Worm (Caenorhabditis elegans): ENCODE measurements around the gene kcnl-1.

The kcnl-1 gene

DNA sequence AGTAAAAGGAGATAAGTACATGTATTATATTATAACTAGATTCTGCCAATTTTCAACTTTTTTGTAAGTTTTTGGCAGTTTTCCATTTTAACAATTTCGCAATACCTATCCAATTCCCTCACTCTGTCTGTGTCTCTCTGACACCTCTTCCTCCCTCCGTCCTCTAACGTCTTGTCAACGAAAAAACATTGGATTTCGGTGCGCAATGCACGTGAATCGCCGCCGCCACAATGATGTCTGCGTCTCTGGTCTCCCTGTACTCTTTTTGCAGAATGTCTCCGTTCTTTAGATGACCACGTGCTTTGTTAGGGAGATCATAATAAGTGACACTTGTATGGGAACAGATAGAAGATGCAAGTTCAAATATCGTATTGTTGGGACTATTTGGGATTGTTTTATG is 36.0 kb upstream of the kcnl-1 start (continued):
- no peak for TF ChIP-seq Y56A3A.18 (GFP tag; IDR thresholded peaks at IDR 0.05)
- peak; percentile 90 for TF ChIP-seq F22D6.2 (tag; optimal IDR thresholded peaks at IDR 0.05)
- TF ChIP-seq ztf-3 (GFP tag; optimal IDR thresholded peaks at IDR 0.05), result peak; percentile 57
- TF ChIP-seq hlh-12 (tag; optimal IDR thresholded peaks at IDR 0.05), result no peak
- TF ChIP-seq B0019.2 (GFP tag; conservative IDR thresholded peaks at IDR 0.05), result no peak
- peak; percentile 74 for TF ChIP-seq ztf-22 (GFP tag; optimal IDR thresholded peaks at IDR 0.05)
- peak; percentile 85; the same call in 1 of the 2 replicates for TF ChIP-seq Y53G8AR.9 (GFP tag; conservative IDR thresholded peaks at IDR 0.05)
- no peak for TF ChIP-seq ceh-100 (GFP tag; IDR thresholded peaks at IDR 0.05)
- peak; percentile 65 for TF ChIP-seq nhr-80 (tag; optimal IDR thresholded peaks at IDR 0.05)
- TF ChIP-seq gei-17 (GFP tag; optimal IDR thresholded peaks at IDR 0.05), result peak; percentile 56
- peak; percentile 66 for TF ChIP-seq mcd-1 (GFP tag; IDR thresholded peaks at IDR 0.05)
- peak; percentile 87 for TF ChIP-seq C06A6.2 (GFP tag; conservative IDR thresholded peaks at IDR 0.05)
- peak; percentile 92 for TF ChIP-seq atf-7 (tag; optimal IDR thresholded peaks at IDR 0.05)
- TF ChIP-seq repo-1 (tag; optimal IDR thresholded peaks at IDR 0.05), result peak; percentile 53
- peak; percentile 73 for TF ChIP-seq pbrm-1 (GFP tag; IDR thresholded peaks at IDR 0.05)
- TF ChIP-seq snpc-4 (GFP tag; optimal IDR thresholded peaks at IDR 0.05), result no peak
- peak in 2 of 4 experiments; percentile 65 to 73 for TF ChIP-seq snpc-4 (tag; optimal IDR thresholded peaks at IDR 0.05)
- TF ChIP-seq die-1 (tag; optimal IDR thresholded peaks at IDR 0.05), result peak; percentile 64
- TF ChIP-seq nfyb-1 (GFP tag; IDR thresholded peaks at IDR 0.05), result peak; percentile 73
- TF ChIP-seq pha-4 (tag; optimal IDR thresholded peaks at IDR 0.05), result peak; percentile 57
- peak; percentile 92 for TF ChIP-seq chd-7 (tag; optimal IDR thresholded peaks at IDR 0.05)
- peak; percentile 73 for TF ChIP-seq dox-1 (GFP tag; IDR thresholded peaks at IDR 0.05)
- TF ChIP-seq F10E7.11 (tag; optimal IDR thresholded peaks at IDR 0.05), result no peak
- peak; percentile 47 for TF ChIP-seq nhr-90 (tag; optimal IDR thresholded peaks at IDR 0.05)
- TF ChIP-seq tlf-1 (GFP tag; optimal IDR thresholded peaks at IDR 0.05), result peak; percentile 75

ce11 chrV:19531034-19531433 is 34.1 kb upstream of the kcnl-1 start:
- no peak for TF ChIP-seq F37B4.10 (GFP tag; IDR thresholded peaks at IDR 0.05)
- no peak for TF ChIP-seq tbx-9 (tag; optimal IDR thresholded peaks at IDR 0.05; ENCODE audit: borderline replicate concordance)
- no peak for TF ChIP-seq sea-2 (GFP tag; IDR thresholded peaks at IDR 0.05)
- TF ChIP-seq mcd-1 (GFP tag; IDR thresholded peaks at IDR 0.05), result no peak
- no peak for TF ChIP-seq lin-26 (GFP tag; IDR thresholded peaks at IDR 0.05)
- TF ChIP-seq ztf-22 (GFP tag; optimal IDR thresholded peaks at IDR 0.05), result no peak
- TF ChIP-seq let-526 (GFP tag; IDR thresholded peaks at IDR 0.05), result no peak

DNA sequence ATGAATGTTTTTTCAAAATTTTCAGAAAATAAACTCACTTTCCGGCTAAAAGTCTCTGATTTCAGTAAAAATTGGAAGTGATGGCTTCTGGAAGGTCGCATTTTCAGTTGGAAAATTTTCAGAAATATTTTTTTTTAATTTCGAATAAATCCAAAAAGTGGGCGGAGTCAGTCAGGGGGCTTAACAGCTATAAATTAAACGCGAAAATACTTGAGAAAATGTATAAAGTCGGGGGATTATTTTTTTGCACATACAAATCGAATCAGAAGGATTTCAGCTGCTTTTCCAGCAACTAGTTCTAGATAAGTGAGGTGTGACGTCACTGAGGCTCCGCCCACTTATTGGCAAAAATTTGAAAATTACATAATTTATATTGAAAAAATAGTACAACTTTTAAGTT is 32.2 kb upstream of the kcnl-1 start, which contains the start of gene Y43F8B.2:
Y43F8B.2 (minus strand) TSS at position 101 of the 400 bp plus-strand sequence.
- TF ChIP-seq lsy-27 (tag; optimal IDR thresholded peaks at IDR 0.05; ENCODE audit: borderline replicate concordance, insufficient read depth), result no peak
- no peak for TF ChIP-seq mcd-1 (GFP tag; IDR thresholded peaks at IDR 0.05)
- TF ChIP-seq ekl-4 (GFP tag; IDR thresholded peaks at IDR 0.05), result no peak

ce11 chrV:19533480-19533879 is 31.7 kb upstream of the kcnl-1 start:
- TF ChIP-seq lin-35 (GFP tag; optimal IDR thresholded peaks at IDR 0.05), result no peak
- TF ChIP-seq repo-1 (tag; optimal IDR thresholded peaks at IDR 0.05), result no peak
- peak; percentile 40 for TF ChIP-seq lin-40 (tag; optimal IDR thresholded peaks at IDR 0.05)
- TF ChIP-seq attf-5 (GFP tag; optimal IDR thresholded peaks at IDR 0.05), result no peak
- peak; percentile 51 for TF ChIP-seq nhr-80 (tag; optimal IDR thresholded peaks at IDR 0.05)
- TF ChIP-seq ceh-58 (GFP tag; IDR thresholded peaks at IDR 0.05), result no peak
- TF ChIP-seq let-607 (tag; optimal IDR thresholded peaks at IDR 0.05), result peak in 1 of 2 experiments; percentile 9
- TF ChIP-seq pha-4 (tag; optimal IDR thresholded peaks at IDR 0.05), result no peak
- peak; percentile 86 for TF ChIP-seq atf-7 (tag; optimal IDR thresholded peaks at IDR 0.05)
- TF ChIP-seq bed-1 (GFP tag; IDR thresholded peaks at IDR 0.05), result no peak
- no peak for TF ChIP-seq F49E8.2 (tag; optimal IDR thresholded peaks at IDR 0.05; ENCODE audit: insufficient read depth)
- no peak for TF ChIP-seq bed-2 (GFP tag; IDR thresholded peaks at IDR 0.05)
- peak; percentile 53 for TF ChIP-seq hmg-1.2 (GFP tag; IDR thresholded peaks at IDR 0.05)
- TF ChIP-seq attf-3 (GFP tag; conservative IDR thresholded peaks at IDR 0.05), result no peak
